Fruit fly (Drosophila melanogaster): ENCODE measurements around the gene CG31635.

CG31635 gene

DNA sequence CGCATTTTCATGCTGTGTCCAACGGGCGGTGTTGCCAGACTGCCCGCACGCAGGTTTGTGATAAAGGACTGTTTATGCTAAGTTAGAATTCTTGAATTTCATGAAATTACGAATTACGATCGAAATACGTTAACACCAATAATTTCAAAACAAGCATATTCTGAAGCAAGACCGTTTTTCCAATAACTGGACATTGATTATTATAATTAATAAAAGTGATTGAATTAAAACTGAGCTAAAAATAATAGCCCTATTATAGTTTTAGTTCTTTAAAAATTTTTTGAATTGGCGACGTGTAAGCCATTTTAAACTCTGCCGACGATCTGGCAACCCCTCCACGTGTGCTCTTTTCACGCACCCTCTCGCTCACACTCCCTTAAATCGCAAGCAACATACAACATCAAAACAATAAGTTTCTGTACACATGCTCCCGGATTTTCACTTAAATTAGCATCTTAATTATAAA lies 718 bp downstream of the CG31635 start (continued):
- peak; percentile 94 for TF ChIP-seq Dad (GFP tag; optimal IDR thresholded peaks at IDR 0.05)
- TF ChIP-seq CkIIα-i1 (GFP tag; IDR thresholded peaks at IDR 0.05): peak; percentile 75
- peak; percentile 98 for TF ChIP-seq CG30403 (GFP tag; optimal IDR thresholded peaks at IDR 0.05)
- peak; percentile 83 for TF ChIP-seq onecut (GFP tag; IDR thresholded peaks at IDR 0.05)
- peak; percentile 97 for TF ChIP-seq lilli (GFP tag; optimal IDR thresholded peaks at IDR 0.05)
- peak; percentile 23 for TF ChIP-seq Dp (GFP tag; optimal IDR thresholded peaks at IDR 0.05)
- TF ChIP-seq Hand (GFP tag; optimal IDR thresholded peaks at IDR 0.05): peak; percentile 92
- TF ChIP-seq CG14667 (GFP tag; IDR thresholded peaks at IDR 0.05): peak; percentile 85
- TF ChIP-seq knrl (GFP tag; IDR thresholded peaks at IDR 0.05; ENCODE audit: partially characterized antibody): no peak
- TF ChIP-seq CG7987 (GFP tag; optimal IDR thresholded peaks at IDR 0.05): peak; percentile 78
- peak; percentile 89 for TF ChIP-seq chif (GFP tag; optimal IDR thresholded peaks at IDR 0.05)
- peak; percentile 46 for TF ChIP-seq Sry-β (GFP tag; optimal IDR thresholded peaks at IDR 0.05)
- TF ChIP-seq odd (GFP tag; optimal IDR thresholded peaks at IDR 0.05): peak; percentile 94
- TF ChIP-seq jing (GFP tag; optimal IDR thresholded peaks at IDR 0.05): peak; percentile 87
- peak; percentile 93 for TF ChIP-seq fd96Cb (tag; optimal IDR thresholded peaks at IDR 0.05)
- TF ChIP-seq CG1602 (GFP tag; optimal IDR thresholded peaks at IDR 0.05): peak; percentile 95
- TF ChIP-seq CG4404 (GFP tag; IDR thresholded peaks at IDR 0.05): peak; percentile 88
- peak; percentile 97 for TF ChIP-seq CG18599 (GFP tag; optimal IDR thresholded peaks at IDR 0.05)
- no peak for TF ChIP-seq pita (GFP tag; optimal IDR thresholded peaks at IDR 0.05)
- TF ChIP-seq CG17568 (GFP tag; optimal IDR thresholded peaks at IDR 0.05): peak; percentile 87
- TF ChIP-seq fd102C (GFP tag; optimal IDR thresholded peaks at IDR 0.05): peak; percentile 15
- peak; percentile 85 for TF ChIP-seq CG2875 (GFP tag; optimal IDR thresholded peaks at IDR 0.05)
- peak; percentile 88 for TF ChIP-seq croc (GFP tag; conservative IDR thresholded peaks at IDR 0.05)
- TF ChIP-seq slou (GFP tag; optimal IDR thresholded peaks at IDR 0.05): peak; percentile 91
- peak in 1 of 3 experiments; percentile 94 for TF ChIP-seq lola (GFP tag; optimal IDR thresholded peaks at IDR 0.05)
- TF ChIP-seq CG7839 (tag; optimal IDR thresholded peaks at IDR 0.05): peak; percentile 97
- TF ChIP-seq Bdp1 (GFP tag; optimal IDR thresholded peaks at IDR 0.05): peak; percentile 90
- TF ChIP-seq Trl (optimal IDR thresholded peaks at IDR 0.05): peak; percentile 52 to 74
- peak; percentile 93 for TF ChIP-seq Trl (GFP tag; optimal IDR thresholded peaks at IDR 0.05)
- peak; percentile 89 for TF ChIP-seq CG1529 (GFP tag; optimal IDR thresholded peaks at IDR 0.05)
- peak; percentile 47 for TF ChIP-seq TFAM (GFP tag; optimal IDR thresholded peaks at IDR 0.05)
- TF ChIP-seq Dip2 (GFP tag; IDR thresholded peaks at IDR 0.05): peak; percentile 46; the same call in 1 of the 2 replicates
- TF ChIP-seq CG17186 (GFP tag; optimal IDR thresholded peaks at IDR 0.05): peak; percentile 85
- TF ChIP-seq CG11085 (GFP tag; IDR thresholded peaks at IDR 0.05): peak; percentile 83
- peak; percentile 88 for TF ChIP-seq CG7357 (GFP tag; IDR thresholded peaks at IDR 0.05)
- TF ChIP-seq CG15479 (GFP tag; optimal IDR thresholded peaks at IDR 0.05): peak; percentile 47
- peak; percentile 85 for TF ChIP-seq chm (GFP tag; IDR thresholded peaks at IDR 0.05)
- peak; percentile 95 for TF ChIP-seq CG18476 (GFP tag; optimal IDR thresholded peaks at IDR 0.05)
- TF ChIP-seq eve (GFP tag; optimal IDR thresholded peaks at IDR 0.05): no peak
- no peak for TF ChIP-seq hbn (GFP tag; IDR thresholded peaks at IDR 0.05; ENCODE audit: partially characterized antibody)
- peak; percentile 80 for TF ChIP-seq gcm2 (GFP tag; optimal IDR thresholded peaks at IDR 0.05)
- TF ChIP-seq CG4360 (GFP tag; IDR thresholded peaks at IDR 0.05): no peak; the same call in 1 of the 2 replicates
- TF ChIP-seq Nf-YC (tag; optimal IDR thresholded peaks at IDR 0.05): peak; percentile 89
- peak; percentile 61; the same call in 2 of the 3 replicates for TF ChIP-seq sr (GFP tag; IDR thresholded peaks at IDR 0.05)
- TF ChIP-seq peb (GFP tag; IDR thresholded peaks at IDR 0.05): peak; percentile 81
- no peak for TF ChIP-seq unc-4 (GFP tag; IDR thresholded peaks at IDR 0.05; ENCODE audit: partially characterized antibody)
- TF ChIP-seq otp (GFP tag; IDR thresholded peaks at IDR 0.05): peak; percentile 82
- TF ChIP-seq Mes4 (GFP tag; optimal IDR thresholded peaks at IDR 0.05): peak; percentile 84
- TF ChIP-seq amos (GFP tag; IDR thresholded peaks at IDR 0.05; ENCODE audit: partially characterized antibody): no peak; the same call in 1 of the 2 replicates
- TF ChIP-seq corto (GFP tag; optimal IDR thresholded peaks at IDR 0.05): peak; percentile 76

Data from whole organism, embryonic.